Fruit fly (Drosophila melanogaster) whole organism, embryonic: Measurements from ENCODE around the gene Mfap1.
A peak's percentile ranks its signal among the peaks of the same experiment; 100 is the strongest.

Source experiments
- Abd-B ChIP-seq: fragments of 200-800 bp; sonication (Bioruptor generic); optimal IDR thresholded peaks from 2 replicates; lab custom pipeline; 2018; ENCODE audit warnings: missing biosample characterization, mild to moderate bottlenecking, missing genetic modification characterization, moderate library complexity
- Ada2b ChIP-seq: fragments of 200-800 bp; sonication (Bioruptor generic); IDR thresholded peaks from 2 replicates; pipeline ENCODE4 v1.3.6; 2022; ENCODE audit warnings: missing biosample characterization, missing genetic modification characterization
- Asciz ChIP-seq: fragments of 200-800 bp; sonication (Bioruptor generic); optimal IDR thresholded peaks from 2 replicates; lab custom pipeline; 2017; ENCODE audit warnings: missing biosample characterization, mild to moderate bottlenecking, missing genetic modification characterization, missing genetic modification reagents
- Blimp-1 ChIP-seq: fragments of 200-800 bp; sonication (Bioruptor generic); optimal IDR thresholded peaks from 3 replicates; lab custom pipeline; 2018; ENCODE audit warnings: missing biosample characterization, missing genetic modification characterization, mild to moderate bottlenecking, moderate library complexity, missing genetic modification reagents
- BtbVII ChIP-seq: fragments of 200-800 bp; sonication (Bioruptor generic); optimal IDR thresholded peaks from 3 replicates; lab custom pipeline; 2017; ENCODE audit warnings: missing biosample characterization, mild to moderate bottlenecking, missing genetic modification characterization
- CG10147 ChIP-seq: fragments of 200-800 bp; sonication (Bioruptor generic); optimal IDR thresholded peaks from 2 replicates; lab custom pipeline; 2019; ENCODE audit warnings: missing biosample characterization, mild to moderate bottlenecking, missing genetic modification characterization, moderate library complexity
- CG10321 ChIP-seq: fragments of 200-800 bp; sonication (Bioruptor generic); IDR thresholded peaks from 2 replicates; pipeline ENCODE4 v1.3.6; 2022; ENCODE audit warnings: missing biosample characterization, missing genetic modification characterization
- CG11560 ChIP-seq: fragments of 200-800 bp; sonication (Bioruptor generic); IDR thresholded peaks from 3 replicates; pipeline ENCODE4 v1.3.6; 2022; ENCODE audit warnings: missing biosample characterization, missing genetic modification characterization
- CG13287 ChIP-seq: fragments of 200-800 bp; sonication (Bioruptor generic); IDR thresholded peaks from 2 replicates; pipeline ENCODE4 v1.3.6; 2022; ENCODE audit warnings: missing biosample characterization, missing genetic modification characterization; ENCODE audit not compliant: partially characterized antibody
- CG13424 ChIP-seq: fragments of 200-800 bp; sonication (Bioruptor generic); optimal IDR thresholded peaks from 2 replicates; lab custom pipeline; 2019; ENCODE audit warnings: missing biosample characterization, mild to moderate bottlenecking, missing genetic modification characterization, moderate library complexity
- CG14965 ChIP-seq: fragments of 200-800 bp; sonication (Bioruptor generic); optimal IDR thresholded peaks from 2 replicates; lab custom pipeline; 2016; ENCODE audit warnings: missing biosample characterization, missing genetic modification characterization, borderline replicate concordance
- CG1832 ChIP-seq: fragments of 200-800 bp; sonication (Bioruptor generic); optimal IDR thresholded peaks from 2 replicates; lab custom pipeline; 2017; ENCODE audit warnings: missing biosample characterization, mild to moderate bottlenecking, missing genetic modification characterization, inconsistent platforms
- CG2116 ChIP-seq: fragments of 200-800 bp; sonication (Bioruptor generic); optimal IDR thresholded peaks from 3 replicates; lab custom pipeline; 2018; ENCODE audit warnings: missing biosample characterization, mild to moderate bottlenecking, missing genetic modification characterization
- CG32767 ChIP-seq: fragments of 200-800 bp; sonication (Bioruptor generic); IDR thresholded peaks from 2 replicates; pipeline ENCODE4 v1.3.6; 2022; ENCODE audit warnings: missing biosample characterization, missing genetic modification characterization
- CG4617 ChIP-seq: fragments of 200-800 bp; sonication (Bioruptor generic); optimal IDR thresholded peaks from 3 replicates; lab custom pipeline; 2016; ENCODE audit warnings: missing biosample characterization, missing genetic modification characterization, borderline replicate concordance
- CG5245 ChIP-seq: fragments of 200-800 bp; sonication (Bioruptor generic); optimal IDR thresholded peaks from 3 replicates; lab custom pipeline; 2016; ENCODE audit warnings: missing biosample characterization, missing genetic modification characterization
- CG6765 ChIP-seq: fragments of 200-800 bp; sonication (Bioruptor generic); optimal IDR thresholded peaks from 3 replicates; lab custom pipeline; 2017; ENCODE audit warnings: missing biosample characterization, mild to moderate bottlenecking, missing genetic modification characterization
- CG7372 ChIP-seq: fragments of 200-800 bp; sonication (Bioruptor generic); IDR thresholded peaks from 2 replicates; pipeline ENCODE4 v1.3.6; 2022; ENCODE audit warnings: missing biosample characterization, missing genetic modification characterization
- CG8281 ChIP-seq: fragments of 200-800 bp; sonication (Bioruptor generic); optimal IDR thresholded peaks from 2 replicates; lab custom pipeline; 2018; ENCODE audit warnings: missing biosample characterization, mild to moderate bottlenecking, missing genetic modification characterization, moderate library complexity
- CTCF ChIP-seq: fragments of 200-800 bp; sonication (Bioruptor generic); optimal IDR thresholded peaks from 2 replicates; lab custom pipeline; 2017; ENCODE audit warnings: missing biosample characterization, mild to moderate bottlenecking, missing genetic modification characterization, moderate library complexity
- Camta ChIP-seq: fragments of 200-800 bp; sonication (Bioruptor generic); optimal IDR thresholded peaks from 2 replicates; lab custom pipeline; 2016; ENCODE audit warnings: missing biosample characterization, missing genetic modification characterization
- Deaf1 ChIP-seq: fragments of 200-800 bp; optimal IDR thresholded peaks from 3 replicates; lab custom pipeline; 2019; ENCODE audit warnings: missing biosample characterization, mild to moderate bottlenecking, missing genetic modification characterization, moderate library complexity
- Dfd ChIP-seq, 2 experiments: fragments of >200 bp; optimal IDR thresholded peaks; 2 replicates each; lab custom pipeline; 2017; ENCODE audit warnings: missing biosample characterization in 2 of 2, missing genetic modification characterization in 2 of 2
- Doc3 ChIP-seq: fragments of 200-800 bp; sonication (Bioruptor generic); IDR thresholded peaks from 3 replicates; pipeline ENCODE4 v1.3.6; 2022; ENCODE audit warnings: missing biosample characterization, missing genetic modification characterization; ENCODE audit not compliant: partially characterized antibody
- Ets65A ChIP-seq: fragments of 200-800 bp; sonication (Bioruptor generic); peaks from one replicate; lab custom pipeline; 2016; ENCODE audit warnings: missing biosample characterization, missing genetic modification characterization
- Ets97D ChIP-seq: fragments of 200-800 bp; sonication (Bioruptor generic); optimal IDR thresholded peaks from 3 replicates; lab custom pipeline; 2016; ENCODE audit warnings: missing biosample characterization, missing genetic modification characterization
- Gug ChIP-seq: fragments of 200-800 bp; sonication (Bioruptor generic); IDR thresholded peaks from 4 replicates; pipeline ENCODE4 v1.3.6; 2022; ENCODE audit warnings: missing biosample characterization, missing genetic modification characterization
- HLH3B ChIP-seq: fragments of 200-800 bp; sonication (Bioruptor generic); IDR thresholded peaks from 2 replicates; pipeline ENCODE4 v1.3.6; 2022; ENCODE audit warnings: missing biosample characterization, missing genetic modification characterization
- HmgZ ChIP-seq: fragments of 200-800 bp; sonication (Bioruptor generic); optimal IDR thresholded peaks from 2 replicates; lab custom pipeline; 2018; ENCODE audit warnings: missing biosample characterization, mild to moderate bottlenecking, missing genetic modification characterization
- Hmr ChIP-seq: fragments of 200-800 bp; sonication (Bioruptor generic); optimal IDR thresholded peaks from 3 replicates; lab custom pipeline; 2017; ENCODE audit warnings: mild to moderate bottlenecking, missing biosample characterization, missing genetic modification reagents, missing genetic modification characterization
- Hr3 ChIP-seq: fragments of 200-800 bp; sonication (Bioruptor generic); optimal IDR thresholded peaks from 3 replicates; lab custom pipeline; 2016; ENCODE audit warnings: missing biosample characterization, missing genetic modification characterization
- MTF-1 ChIP-seq: fragments of 200-800 bp; sonication (Bioruptor generic); optimal IDR thresholded peaks from 2 replicates; lab custom pipeline; 2018; ENCODE audit warnings: missing biosample characterization, mild to moderate bottlenecking, missing genetic modification characterization, borderline replicate concordance
- Mrtf ChIP-seq: fragments of 200-800 bp; sonication (Bioruptor generic); IDR thresholded peaks from 3 replicates; pipeline ENCODE4 v1.3.6; 2022; ENCODE audit warnings: missing biosample characterization, missing genetic modification characterization
- Pdp1 ChIP-seq, 2 experiments: fragments of 200-800 bp; sonication (Bioruptor generic); optimal IDR thresholded peaks; 3 replicates each; lab custom pipeline; 2016; ENCODE audit warnings: missing biosample characterization in 2 of 2, missing genetic modification characterization in 2 of 2, mild to moderate bottlenecking in 1 of 2, moderate library complexity in 1 of 2
- Xbp1 ChIP-seq: fragments of 200-800 bp; sonication (Bioruptor generic); optimal IDR thresholded peaks from 3 replicates; lab custom pipeline; 2016; ENCODE audit warnings: missing biosample characterization, mild to moderate bottlenecking, missing genetic modification characterization
- bab2 ChIP-seq: fragments of 200-800 bp; sonication (Bioruptor generic); optimal IDR thresholded peaks from 2 replicates; lab custom pipeline; 2016; ENCODE audit warnings: missing biosample characterization, missing genetic modification characterization
- chinmo ChIP-seq: fragments of 200-800 bp; sonication (Bioruptor generic); IDR thresholded peaks from 4 replicates; pipeline ENCODE4 v1.3.6; 2022; ENCODE audit warnings: missing biosample characterization, missing genetic modification characterization; ENCODE audit not compliant: partially characterized antibody
- cwo ChIP-seq: fragments of 200-800 bp; sonication (Bioruptor generic); optimal IDR thresholded peaks from 3 replicates; lab custom pipeline; 2017; ENCODE audit warnings: missing biosample characterization, missing genetic modification characterization, mild to moderate bottlenecking, moderate library complexity, missing genetic modification reagents
- dmrt11E ChIP-seq: fragments of 200-800 bp; sonication (Bioruptor generic); optimal IDR thresholded peaks from 3 replicates; lab custom pipeline; 2018; ENCODE audit warnings: missing biosample characterization, mild to moderate bottlenecking, missing genetic modification characterization, moderate library complexity
- gro ChIP-seq: fragments of 200-800 bp; sonication (Bioruptor generic); optimal IDR thresholded peaks from 2 replicates; lab custom pipeline; 2016; ENCODE audit warnings: missing biosample characterization, missing genetic modification characterization
- gt ChIP-seq: fragments of 200-800 bp; sonication (Bioruptor generic); IDR thresholded peaks from 2 replicates; pipeline ENCODE4 v1.3.6; 2022; ENCODE audit warnings: missing biosample characterization, missing genetic modification characterization
- hb ChIP-seq: fragments of 200-800 bp; sonication (Bioruptor generic); IDR thresholded peaks from 3 replicates; pipeline ENCODE4 v1.3.6; 2022; ENCODE audit warnings: missing biosample characterization, missing genetic modification characterization; ENCODE audit not compliant: partially characterized antibody
- insv ChIP-seq, 2 experiments: fragments of 200-800 bp; sonication (Bioruptor generic); optimal IDR thresholded peaks; 3 replicates each; lab custom pipeline; 2016 to 2018; ENCODE audit warnings: missing biosample characterization in 2 of 2, missing genetic modification characterization in 2 of 2
- kni ChIP-seq: fragments of 200-800 bp; sonication (Bioruptor generic); optimal IDR thresholded peaks from 3 replicates; lab custom pipeline; 2017; ENCODE audit warnings: mild to moderate bottlenecking, missing biosample characterization, missing genetic modification reagents, missing genetic modification characterization
- lov ChIP-seq, 2 experiments: fragments of 200-800 bp in 1 of 2; fragments of >200 bp in 1 of 2; sonication (Bioruptor generic) in 1 of 2; IDR thresholded peaks in 1 of 2; optimal IDR thresholded peaks in 1 of 2; 2 replicates in 1 of 2; 3 replicates in 1 of 2; pipeline versions ENCODE4 v1.3.6 to Lab custom; 2017 to 2022; ENCODE audit warnings: missing biosample characterization in 1 of 2, missing genetic modification characterization in 1 of 2
- phol ChIP-seq: fragments of 200-800 bp; sonication (Bioruptor generic); optimal IDR thresholded peaks from 3 replicates; lab custom pipeline; 2018; ENCODE audit warnings: missing biosample characterization, mild to moderate bottlenecking, missing genetic modification characterization, moderate library complexity
- prd ChIP-seq, 3 experiments: fragments of >200 bp in 2 of 3; fragments of 200-800 bp in 1 of 3; sonication (Bioruptor generic) in 1 of 3; optimal IDR thresholded peaks in 2 of 3; IDR thresholded peaks in 1 of 3; 2 replicates in 2 of 3; 3 replicates in 1 of 3; pipeline versions ENCODE4 v1.3.6 to Lab custom; 2017 to 2022; ENCODE audit warnings: missing biosample characterization in 1 of 3, missing genetic modification characterization in 1 of 3
- sens ChIP-seq: fragments of 200-800 bp; sonication (Bioruptor generic); peaks from one replicate; lab custom pipeline; 2016; ENCODE audit warnings: missing biosample characterization, missing genetic modification characterization

The Mfap1 gene

DNA sequence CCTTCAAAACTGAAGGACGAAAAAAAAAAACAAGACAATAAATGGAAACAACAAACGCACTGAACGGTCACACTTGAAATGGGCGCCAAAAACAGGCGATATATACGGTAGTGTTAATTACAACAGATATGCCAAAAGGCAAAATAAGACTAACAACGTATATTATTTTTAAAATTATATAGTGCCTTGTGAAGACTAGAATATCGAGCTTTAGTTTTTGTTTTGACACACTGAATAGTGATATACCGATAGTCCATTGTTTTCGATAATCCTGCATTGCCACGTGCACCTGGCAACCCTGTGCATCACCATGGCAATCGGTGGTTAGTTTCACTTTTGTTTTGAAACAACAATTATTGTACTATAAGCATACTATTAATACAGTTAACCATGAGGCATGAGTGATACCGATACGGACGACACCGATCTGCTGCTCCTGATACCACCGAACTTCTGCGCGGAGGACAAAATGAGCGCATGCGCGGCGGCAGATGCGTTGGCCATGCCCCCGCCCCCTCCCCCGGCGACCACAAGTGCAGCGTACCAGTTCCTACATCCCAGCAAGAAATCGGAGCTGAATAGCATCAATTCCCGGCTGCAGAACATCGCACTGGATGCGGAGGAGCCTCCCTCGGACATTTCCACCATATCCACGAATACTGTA lies 6.7 kb downstream of the Mfap1 start, which contains the start of the genes mu2 and Cnb (continued):
- no peak for TF ChIP-seq BtbVII
- no peak for TF ChIP-seq HLH3B (GFP tag; lab: Robert Waterston, UW)
- 0 out of 4 replicates have a peak, but pooled peaks have one; percentile 70 for TF ChIP-seq chinmo
- peak; percentile 91 for TF ChIP-seq Blimp-1
- no peak for TF ChIP-seq lov (optimal IDR thresholded peaks at IDR 0.05; lab: Kevin White, UChicago)
- TF ChIP-seq lov (GFP tag; IDR thresholded peaks at IDR 0.05; lab: Robert Waterston, UW) = no peak
- 0 out of 4 replicates have a peak, but pooled peaks have one; percentile 27 for TF ChIP-seq Gug (GFP tag; lab: Robert Waterston, UW)
- TF ChIP-seq Ada2b (GFP tag; lab: Robert Waterston, UW) = no peak
- no peak for TF ChIP-seq Hmr
- no peak for TF ChIP-seq sens (GFP tag; lab: Kevin White, UChicago)
- TF ChIP-seq Doc3 (GFP tag; lab: Robert Waterston, UW) = peak; percentile 83
- no peak for TF ChIP-seq kni (GFP tag; lab: Kevin White, UChicago)
- peak; percentile 74 for TF ChIP-seq CG2116
- TF ChIP-seq CG11560 = no peak
- no peak for TF ChIP-seq CG5245 (GFP tag; lab: Kevin White, UChicago)
- no peak for TF ChIP-seq Asciz
- TF ChIP-seq CG1832 (GFP tag; lab: Kevin White, UChicago) = no peak
- no peak for TF ChIP-seq Camta
- TF ChIP-seq CG4617 (GFP tag; lab: Kevin White, UChicago) = peak; percentile 67
- TF ChIP-seq CG8281 (tag; lab: Kevin White, UChicago) = no peak
- TF ChIP-seq CG6765 (GFP tag; lab: Kevin White, UChicago) = no peak
- no peak for TF ChIP-seq gro (GFP tag; lab: Kevin White, UChicago)
- no peak for TF ChIP-seq Hr3 (GFP tag; lab: Kevin White, UChicago)
- TF ChIP-seq Pdp1 (GFP tag; optimal IDR thresholded peaks at IDR 0.05; lab: Kevin White, UChicago) = no peak
- peak; percentile 59 for TF ChIP-seq Ets65A (GFP tag; lab: Kevin White, UChicago)
- no peak for TF ChIP-seq Mrtf (GFP tag; lab: Robert Waterston, UW)
- no peak for TF ChIP-seq cwo (GFP tag; lab: Kevin White, UChicago)
- no peak for TF ChIP-seq bab2 (GFP tag; lab: Kevin White, UChicago)
- no peak for TF ChIP-seq MTF-1 (GFP tag; lab: Kevin White, UChicago)
- TF ChIP-seq Abd-B (GFP tag; lab: Kevin White, UChicago) = peak; percentile 31
- TF ChIP-seq Deaf1 (tag; lab: Kevin White, UChicago) = no peak
- TF ChIP-seq CG13424 (tag; lab: Kevin White, UChicago) = no peak
- no peak for TF ChIP-seq CG10147
- TF ChIP-seq CG10321 (GFP tag; lab: Robert Waterston, UW) = 0 out of 2 replicates have a peak, but pooled peaks have one; percentile 32
- no peak for TF ChIP-seq gt (GFP tag; lab: Robert Waterston, UW)
- no peak for TF ChIP-seq CTCF (GFP tag; lab: Kevin White, UChicago)
- TF ChIP-seq phol (tag; lab: Kevin White, UChicago) = peak; percentile 73
- no peak for TF ChIP-seq prd (optimal IDR thresholded peaks at IDR 0.05; lab: Kevin White, UChicago)
- 0 out of 3 replicates have a peak, but pooled peaks have one; percentile 18 for TF ChIP-seq prd (GFP tag; IDR thresholded peaks at IDR 0.05; lab: Robert Waterston, UW)
- peak; percentile 51 for TF ChIP-seq Ets97D (GFP tag; lab: Kevin White, UChicago)
- 0 out of 2 replicates have a peak, but pooled peaks have one; percentile 20 for TF ChIP-seq CG32767 (GFP tag; lab: Robert Waterston, UW)
- peak; percentile 73 for TF ChIP-seq hb (GFP tag; lab: Robert Waterston, UW)
- TF ChIP-seq dmrt11E (tag; lab: Kevin White, UChicago) = no peak
- peak; percentile 89 for TF ChIP-seq CG13287 (GFP tag; lab: Robert Waterston, UW)
- TF ChIP-seq Dfd (GFP tag; optimal IDR thresholded peaks at IDR 0.05; lab: Kevin White, UChicago) = no peak
- peak; percentile 51 for TF ChIP-seq Xbp1 (GFP tag; lab: Kevin White, UChicago)
- no peak for TF ChIP-seq insv (GFP tag; optimal IDR thresholded peaks at IDR 0.05; lab: Kevin White, UChicago)
- peak; percentile 21 for TF ChIP-seq HmgZ (tag; lab: Kevin White, UChicago)
- no peak for TF ChIP-seq CG7372 (GFP tag; lab: Robert Waterston, UW)
- TF ChIP-seq CG14965 = no peak
